Worm (Caenorhabditis elegans) whole organism, late embryonic: ENCODE results near the gene R04B5.6.

Experiments used
- C08G9.2 ChIP-seq: sonication (generic microtip); optimal IDR thresholded peaks from 2 replicates; lab custom pipeline; 2016; ENCODE audit warnings: mild to moderate bottlenecking, missing genetic modification characterization, moderate library complexity, missing compliant biosample characterization
- F13H6.1 ChIP-seq: sonication (generic microtip); optimal IDR thresholded peaks from 2 replicates; lab custom pipeline; 2016; ENCODE audit warnings: missing genetic modification characterization, missing compliant biosample characterization
- K02D7.2 ChIP-seq: sonication (generic microtip); optimal IDR thresholded peaks from 2 replicates; lab custom pipeline; 2017; ENCODE audit warnings: mild to moderate bottlenecking, missing genetic modification characterization, missing compliant biosample characterization
- T23F11.4 ChIP-seq: fragments of 200-800 bp; sonication (Bioruptor generic); optimal IDR thresholded peaks from 2 replicates; lab custom pipeline; 2018; ENCODE audit warnings: mild to moderate bottlenecking, missing genetic modification characterization, missing compliant biosample characterization
- Y22D7AL.16 ChIP-seq: sonication (generic microtip); optimal IDR thresholded peaks from 2 replicates; lab custom pipeline; 2016; ENCODE audit warnings: missing genetic modification characterization, missing compliant biosample characterization
- ahr-1 ChIP-seq: sonication (generic microtip); optimal IDR thresholded peaks from 2 replicates; lab custom pipeline; 2016; ENCODE audit warnings: missing genetic modification characterization, missing compliant biosample characterization
- ceh-14 ChIP-seq: sonication (generic microtip); optimal IDR thresholded peaks from 2 replicates; lab custom pipeline; 2016; ENCODE audit warnings: missing genotype, missing genetic modification characterization, missing compliant biosample characterization
- ceh-19 ChIP-seq: fragments of 200-800 bp; sonication (Bioruptor generic); optimal IDR thresholded peaks from 2 replicates; lab custom pipeline; 2018; ENCODE audit warnings: mild to moderate bottlenecking, missing genetic modification characterization, missing compliant biosample characterization
- ceh-22 ChIP-seq: sonication (generic microtip); optimal IDR thresholded peaks from 2 replicates; lab custom pipeline; 2017; ENCODE audit warnings: missing biosample characterization, missing genetic modification characterization
- ceh-24 ChIP-seq: sonication (generic microtip); optimal IDR thresholded peaks from 2 replicates; lab custom pipeline; 2016; ENCODE audit warnings: mild to moderate bottlenecking, missing genetic modification characterization, missing compliant biosample characterization
- ceh-30 ChIP-seq: fragments of 150-350 bp; optimal IDR thresholded peaks from 2 replicates; lab custom pipeline; 2014; ENCODE audit warnings: missing biosample characterization, missing genetic modification characterization
- ceh-45 ChIP-seq: fragments of 200-800 bp; sonication (Bioruptor generic); IDR thresholded peaks from 2 replicates; pipeline ENCODE4 v1.3.6; 2022; ENCODE audit warnings: missing genetic modification reagents, missing genetic modification characterization, missing compliant biosample characterization
- ceh-6 ChIP-seq: fragments of 200-800 bp; sonication (Bioruptor generic); optimal IDR thresholded peaks from 2 replicates; lab custom pipeline; 2018; ENCODE audit warnings: mild to moderate bottlenecking, missing genetic modification characterization, missing compliant biosample characterization
- ceh-9 ChIP-seq: sonication (generic microtip); optimal IDR thresholded peaks from 2 replicates; lab custom pipeline; 2016; ENCODE audit warnings: mild to moderate bottlenecking, missing genetic modification characterization, inconsistent platforms, missing compliant biosample characterization
- che-1 ChIP-seq: sonication (generic microtip); optimal IDR thresholded peaks from 2 replicates; lab custom pipeline; 2016; ENCODE audit warnings: mild to moderate bottlenecking, missing genetic modification characterization, missing compliant biosample characterization
- dmd-4 ChIP-seq: sonication (generic microtip); optimal IDR thresholded peaks from 2 replicates; lab custom pipeline; 2016; ENCODE audit warnings: borderline replicate concordance, missing genetic modification characterization, missing compliant biosample characterization
- elt-2 ChIP-seq: sonication (generic microtip); optimal IDR thresholded peaks from 2 replicates; lab custom pipeline; 2016; ENCODE audit warnings: missing genetic modification reagents, missing genetic modification characterization, missing compliant biosample characterization
- ets-4 ChIP-seq: sonication (generic microtip); optimal IDR thresholded peaks from 2 replicates; lab custom pipeline; 2016; ENCODE audit warnings: missing genetic modification characterization, missing compliant biosample characterization
- eyg-1 ChIP-seq: sonication (generic microtip); optimal IDR thresholded peaks from 2 replicates; lab custom pipeline; 2016; ENCODE audit warnings: missing genotype, missing genetic modification characterization, missing compliant biosample characterization
- fkh-10 ChIP-seq: fragments of 150-350 bp; optimal IDR thresholded peaks from 2 replicates; lab custom pipeline; 2014; ENCODE audit warnings: missing biosample characterization, missing genetic modification reagents, missing genetic modification characterization
- hlh-15 ChIP-seq: sonication (generic microtip); optimal IDR thresholded peaks from 2 replicates; lab custom pipeline; 2016; ENCODE audit warnings: missing genetic modification characterization, missing compliant biosample characterization
- hlh-30 ChIP-seq: sonication (generic microtip); optimal IDR thresholded peaks from 2 replicates; lab custom pipeline; 2017; ENCODE audit warnings: antibody characterized with exemption, missing genetic modification characterization, missing compliant biosample characterization; ENCODE audit not compliant: insufficient read depth
- hlh-6 ChIP-seq: sonication (generic microtip); optimal IDR thresholded peaks from 2 replicates; lab custom pipeline; 2016; ENCODE audit warnings: missing genotype, missing genetic modification characterization, missing compliant biosample characterization
- hlh-8 ChIP-seq: sonication (generic microtip); optimal IDR thresholded peaks from 2 replicates; lab custom pipeline; 2016; ENCODE audit warnings: missing genotype, missing genetic modification characterization, missing compliant biosample characterization
- mec-3 ChIP-seq: sonication (generic microtip); optimal IDR thresholded peaks from 2 replicates; lab custom pipeline; 2016; ENCODE audit warnings: borderline replicate concordance, missing genetic modification characterization, missing compliant biosample characterization
- nfya-1 ChIP-seq: sonication (generic microtip); optimal IDR thresholded peaks from 2 replicates; lab custom pipeline; 2017; ENCODE audit warnings: missing genetic modification characterization, mild to moderate bottlenecking, missing compliant biosample characterization, antibody characterized with exemption, moderate library complexity
- odd-2 ChIP-seq: sonication (generic microtip); optimal IDR thresholded peaks from 2 replicates; lab custom pipeline; 2017; ENCODE audit warnings: antibody characterized with exemption, mild to moderate bottlenecking, missing genetic modification characterization, missing compliant biosample characterization
- pha-2 ChIP-seq: sonication (generic microtip); optimal IDR thresholded peaks from 2 replicates; lab custom pipeline; 2017; ENCODE audit warnings: mild to moderate bottlenecking, missing genetic modification characterization, missing compliant biosample characterization
- pqm-1 ChIP-seq: sonication (generic microtip); optimal IDR thresholded peaks from 2 replicates; lab custom pipeline; 2016; ENCODE audit warnings: missing genetic modification characterization, missing compliant biosample characterization
- ref-2 ChIP-seq: sonication (generic microtip); optimal IDR thresholded peaks from 2 replicates; lab custom pipeline; 2016; ENCODE audit warnings: missing genetic modification characterization, missing compliant biosample characterization
- sox-4 ChIP-seq: sonication (generic microtip); optimal IDR thresholded peaks from 2 replicates; lab custom pipeline; 2017; ENCODE audit warnings: mild to moderate bottlenecking, missing genetic modification characterization, inconsistent platforms, missing compliant biosample characterization
- tbx-2 ChIP-seq: sonication (generic microtip); optimal IDR thresholded peaks from 2 replicates; lab custom pipeline; 2016; ENCODE audit warnings: missing genetic modification characterization, missing compliant biosample characterization
- tbx-7 ChIP-seq: sonication (generic microtip); optimal IDR thresholded peaks from 2 replicates; lab custom pipeline; 2016; ENCODE audit warnings: missing genotype, missing genetic modification characterization, missing compliant biosample characterization
- ttx-3 ChIP-seq: sonication (generic microtip); optimal IDR thresholded peaks from 2 replicates; lab custom pipeline; 2016; ENCODE audit warnings: missing genetic modification reagents, missing genetic modification characterization, missing compliant biosample characterization
- unc-3 ChIP-seq, 2 experiments: fragments of 200-800 bp in 1 of 2; sonication (Bioruptor generic) in 1 of 2; sonication (generic microtip) in 1 of 2; conservative IDR thresholded peaks in 1 of 2; optimal IDR thresholded peaks in 1 of 2; 2 replicates each; pipeline versions ENCODE4 v1.3.6 to Lab custom; 2016 to 2022; ENCODE audit warnings: missing compliant biosample characterization in 2 of 2, missing genetic modification characterization in 2 of 2, missing genetic modification reagents in 1 of 2
- unc-55 ChIP-seq: sonication (generic microtip); optimal IDR thresholded peaks from 2 replicates; lab custom pipeline; 2017; ENCODE audit warnings: missing biosample characterization, missing genetic modification reagents, missing genetic modification characterization
- zip-5 ChIP-seq: sonication (generic microtip); optimal IDR thresholded peaks from 2 replicates; lab custom pipeline; 2016; ENCODE audit warnings: missing genetic modification characterization, missing compliant biosample characterization
- ztf-16 ChIP-seq: sonication (generic microtip); optimal IDR thresholded peaks from 2 replicates; lab custom pipeline; 2017; ENCODE audit warnings: missing genetic modification characterization, missing compliant biosample characterization

Gene R04B5.6

DNA sequence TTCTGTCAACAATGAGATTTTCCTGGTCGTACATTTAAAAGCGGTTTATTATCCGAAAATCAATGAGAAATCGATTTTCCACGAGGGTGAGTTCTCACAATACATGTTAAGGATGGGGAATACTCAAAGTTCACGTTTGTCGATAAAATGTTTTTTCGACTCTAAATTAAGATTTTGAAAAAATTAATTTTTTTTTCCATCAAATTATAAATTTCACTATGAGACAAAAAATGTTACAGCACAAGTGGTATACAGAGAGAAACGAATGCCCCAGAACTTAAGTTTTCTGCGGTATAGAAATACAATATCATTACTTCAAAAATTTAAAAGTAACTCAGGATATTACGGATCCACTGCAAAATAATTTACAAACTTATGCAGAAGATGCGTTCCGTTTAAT is 6.7 kb upstream of the R04B5.6 start, which contains the start of gene R04B5.1:
Gene R04B5.1, minus strand, starts transcription at position 101 of the 400 bp plus-strand sequence.
- TF ChIP-seq pha-2, result no peak
- TF ChIP-seq ceh-24 (tag; lab: Kevin White, UChicago), result no peak
- TF ChIP-seq ref-2 (tag; lab: Kevin White, UChicago), result no peak
- TF ChIP-seq ceh-14, result no peak

DNA sequence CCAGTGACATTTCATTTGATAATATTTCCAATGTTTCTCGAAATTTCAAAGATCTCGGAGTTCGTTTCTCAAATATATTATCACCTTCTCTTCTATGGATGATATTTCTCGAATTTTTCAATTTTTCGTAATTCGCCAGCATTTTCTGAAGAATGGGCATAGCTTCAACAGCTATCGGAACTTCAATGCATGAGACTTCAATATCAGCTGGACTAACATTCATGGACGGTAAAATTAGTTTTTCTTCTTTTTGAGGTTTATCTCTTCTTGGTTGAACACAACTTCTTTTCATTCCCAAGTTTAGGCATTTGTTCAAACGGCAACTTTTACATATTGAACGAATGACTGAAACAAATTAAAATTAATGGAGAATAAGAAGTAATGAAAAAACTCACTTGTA is 4.1 kb upstream of the R04B5.6 start:
- no peak for TF ChIP-seq mec-3
- TF ChIP-seq elt-2 (tag; lab: Kevin White, UChicago), result no peak
- TF ChIP-seq ceh-24 (tag; lab: Kevin White, UChicago), result no peak
- no peak for TF ChIP-seq sox-4 (tag; lab: Kevin White, UChicago)
- no peak for TF ChIP-seq pqm-1 (tag; lab: Kevin White, UChicago)
- no peak for TF ChIP-seq nfya-1 (tag; lab: Kevin White, UChicago)
- TF ChIP-seq fkh-10, result no peak
- TF ChIP-seq F13H6.1, result no peak
- TF ChIP-seq unc-3 (GFP tag; conservative IDR thresholded peaks at IDR 0.05; lab: Robert Waterston, UW), result no peak
- TF ChIP-seq unc-3 (tag; optimal IDR thresholded peaks at IDR 0.05; lab: Kevin White, UChicago), result no peak
- TF ChIP-seq hlh-6, result no peak
- no peak for TF ChIP-seq eyg-1 (tag; lab: Kevin White, UChicago)
- no peak for TF ChIP-seq dmd-4 (tag; lab: Kevin White, UChicago)
- no peak for TF ChIP-seq ceh-9
- TF ChIP-seq odd-2 (tag; lab: Kevin White, UChicago), result no peak
- no peak for TF ChIP-seq zip-5
- TF ChIP-seq ceh-19 (GFP tag; lab: Kevin White, UChicago), result no peak
- TF ChIP-seq ceh-22, result no peak
- no peak for TF ChIP-seq tbx-7 (tag; lab: Kevin White, UChicago)
- no peak for TF ChIP-seq hlh-8 (tag; lab: Kevin White, UChicago)
- no peak for TF ChIP-seq hlh-15 (tag; lab: Kevin White, UChicago)

ce11 chrV:10081636-10082035 is 3.3 kb upstream of the R04B5.6 start, which contains the start of gene nhr-205:
nhr-205 (minus strand) TSS chrV:10081776.
- TF ChIP-seq ceh-30 (peak; percentile 51), zip-5 (no peak)

ce11 chrV:10083999-10084468 is 930 bp upstream of the R04B5.6 start, which contains the start of gene nhr-12:
nhr-12 (minus strand) TSS chrV:10084049.
- TF ChIP-seq pqm-1 (tag; lab: Kevin White, UChicago) (no peak), unc-55 (GFP tag; lab: Kevin White, UChicago) (peak; percentile 54), ceh-24 (tag; lab: Kevin White, UChicago) (no peak), hlh-30 (tag; lab: Kevin White, UChicago) (no peak), ceh-22 (no peak), che-1 (no peak), ceh-6 (GFP tag; lab: Kevin White, UChicago) (no peak), ceh-30 (peak; percentile 100), tbx-2 (no peak), ceh-45 (GFP tag; lab: Robert Waterston, UW) (no peak), ztf-16 (no peak), C08G9.2 (tag; lab: Kevin White, UChicago) (no peak), fkh-10 (no peak), K02D7.2 (tag; lab: Kevin White, UChicago) (no peak), ahr-1 (tag; lab: Kevin White, UChicago) (no peak)

DNA sequence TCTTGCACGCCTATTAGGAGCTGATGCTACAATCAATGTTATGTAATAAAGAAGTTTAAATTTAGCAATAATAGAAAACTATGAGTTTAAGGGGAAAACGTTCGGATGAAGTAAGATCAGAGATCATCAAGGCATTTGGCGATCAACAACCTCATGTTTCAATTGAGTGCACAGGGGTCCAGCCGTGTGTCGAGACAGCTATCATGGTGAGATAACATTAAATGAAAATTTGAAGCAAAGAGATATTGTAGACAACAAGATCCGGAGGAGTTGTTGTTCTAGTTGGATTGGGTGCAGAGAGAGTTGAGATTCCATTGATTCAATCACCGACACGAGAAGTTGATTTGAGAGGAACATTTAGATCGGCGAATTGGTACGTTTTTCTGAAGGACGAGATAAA is 1.2 kb downstream of the R04B5.6 start:
- TF ChIP-seq ttx-3 (tag; lab: Kevin White, UChicago) (no peak), ceh-45 (GFP tag; lab: Robert Waterston, UW) (no peak), Y22D7AL.16 (tag; lab: Kevin White, UChicago) (no peak), T23F11.4 (GFP tag; lab: Kevin White, UChicago) (no peak), ets-4 (no peak)
